Fruit fly (Drosophila melanogaster): ENCODE results near the gene CG31955.

CG31955 gene

DNA sequence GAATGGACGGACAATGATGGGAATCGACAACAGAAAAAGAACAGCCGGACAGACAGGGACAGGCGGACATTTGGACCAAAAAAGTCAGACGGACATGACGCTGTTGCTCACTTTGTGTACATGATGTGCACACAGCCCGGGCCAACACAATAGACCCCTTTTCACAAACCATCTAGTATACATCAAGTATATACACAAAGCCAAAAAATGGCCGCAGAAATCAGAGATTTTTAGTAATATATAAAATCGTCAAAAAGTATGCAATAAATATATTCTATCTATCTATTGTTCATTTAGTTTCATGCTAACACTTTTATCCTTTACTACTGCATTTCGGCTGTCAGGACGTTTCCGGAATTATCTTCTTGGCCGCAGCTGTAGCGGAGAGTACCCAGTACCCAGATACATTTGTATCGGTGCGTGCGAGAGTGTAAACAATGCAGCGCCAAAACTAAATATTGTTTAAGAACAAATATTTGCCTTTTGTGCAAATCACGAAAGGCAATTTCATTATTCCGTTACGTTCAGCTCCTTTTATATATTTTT is 6.6 kb upstream of the CG31955 start (continued):
- TF ChIP-seq ara (GFP tag; IDR thresholded peaks at IDR 0.05) (no peak; the same call in 1 of the 2 replicates), sr (GFP tag; IDR thresholded peaks at IDR 0.05) (no peak), CG17612 (GFP tag; IDR thresholded peaks at IDR 0.05) (no peak), CG2129 (GFP tag; IDR thresholded peaks at IDR 0.05; ENCODE audit: partially characterized antibody) (no peak), CG7928 (GFP tag; optimal IDR thresholded peaks at IDR 0.05) (no peak), CG10147 (GFP tag; optimal IDR thresholded peaks at IDR 0.05) (no peak), CG9609 (GFP tag; optimal IDR thresholded peaks at IDR 0.05) (no peak), btn (GFP tag; optimal IDR thresholded peaks at IDR 0.05) (no peak), BtbVII (GFP tag; optimal IDR thresholded peaks at IDR 0.05) (peak; percentile 36), CG12236 (GFP tag; optimal IDR thresholded peaks at IDR 0.05) (no peak), tll (GFP tag; optimal IDR thresholded peaks at IDR 0.05) (no peak), Stat92E (GFP tag; optimal IDR thresholded peaks at IDR 0.05) (no peak), fru (optimal IDR thresholded peaks at IDR 0.05) (no peak), Elba2 (GFP tag; optimal IDR thresholded peaks at IDR 0.05) (no peak), zen2 (GFP tag; IDR thresholded peaks at IDR 0.05; ENCODE audit: partially characterized antibody) (no peak), YL-1 (GFP tag; optimal IDR thresholded peaks at IDR 0.05) (no peak), Gsc (GFP tag; IDR thresholded peaks at IDR 0.05) (no peak), CG10565 (GFP tag; optimal IDR thresholded peaks at IDR 0.05) (no peak), CG6175 (GFP tag; IDR thresholded peaks at IDR 0.05) (no peak), vfl (GFP tag; optimal IDR thresholded peaks at IDR 0.05) (no peak), Ada2b (GFP tag; IDR thresholded peaks at IDR 0.05) (no peak), CG12391 (tag; optimal IDR thresholded peaks at IDR 0.05) (no peak), CG34422 (GFP tag; IDR thresholded peaks at IDR 0.05) (no peak), Gug (GFP tag; IDR thresholded peaks at IDR 0.05) (no peak), C15 (GFP tag; IDR thresholded peaks at IDR 0.05) (no peak), kay (GFP tag; optimal IDR thresholded peaks at IDR 0.05) (no peak), CG5245 (GFP tag; optimal IDR thresholded peaks at IDR 0.05) (no peak), sc (optimal IDR thresholded peaks at IDR 0.05) (no peak), sc (GFP tag; optimal IDR thresholded peaks at IDR 0.05) (no peak), gcm (GFP tag; optimal IDR thresholded peaks at IDR 0.05) (no peak), CG8478 (optimal IDR thresholded peaks at IDR 0.05) (no peak), ranshi (GFP tag; IDR thresholded peaks at IDR 0.05) (no peak), en (GFP tag; optimal IDR thresholded peaks at IDR 0.05) (no peak), lbe (GFP tag; optimal IDR thresholded peaks at IDR 0.05) (no peak), chm (GFP tag; IDR thresholded peaks at IDR 0.05) (no peak), CG15696 (tag; optimal IDR thresholded peaks at IDR 0.05) (no peak), CG1792 (GFP tag; optimal IDR thresholded peaks at IDR 0.05) (no peak), CG15514 (GFP tag; optimal IDR thresholded peaks at IDR 0.05) (peak; percentile 1), stwl (tag; optimal IDR thresholded peaks at IDR 0.05) (no peak), Sry-β (GFP tag; optimal IDR thresholded peaks at IDR 0.05) (no peak), fd102C (GFP tag; optimal IDR thresholded peaks at IDR 0.05) (no peak), Asciz (GFP tag; optimal IDR thresholded peaks at IDR 0.05) (no peak), Hand (GFP tag; optimal IDR thresholded peaks at IDR 0.05) (no peak), Opbp (GFP tag; IDR thresholded peaks at IDR 0.05; ENCODE audit: partially characterized antibody) (no peak), seq (GFP tag; IDR thresholded peaks at IDR 0.05) (no peak), ci (GFP tag; IDR thresholded peaks at IDR 0.05) (no peak), dmrt11E (tag; optimal IDR thresholded peaks at IDR 0.05) (no peak), CHES-1-like (GFP tag; optimal IDR thresholded peaks at IDR 0.05) (no peak), E2f2 (GFP tag; IDR thresholded peaks at IDR 0.05) (peak; percentile 16; the same call in 1 of the 2 replicates), CrebB (tag; optimal IDR thresholded peaks at IDR 0.05) (no peak), lilli (GFP tag; optimal IDR thresholded peaks at IDR 0.05) (peak; percentile 23), ttk (GFP tag; IDR thresholded peaks at IDR 0.05) (no peak)

Data from whole organism, embryonic.